Worm (Caenorhabditis elegans): Measurements from ENCODE around the gene ZK593.3.

The ZK593.3 gene

DNA sequence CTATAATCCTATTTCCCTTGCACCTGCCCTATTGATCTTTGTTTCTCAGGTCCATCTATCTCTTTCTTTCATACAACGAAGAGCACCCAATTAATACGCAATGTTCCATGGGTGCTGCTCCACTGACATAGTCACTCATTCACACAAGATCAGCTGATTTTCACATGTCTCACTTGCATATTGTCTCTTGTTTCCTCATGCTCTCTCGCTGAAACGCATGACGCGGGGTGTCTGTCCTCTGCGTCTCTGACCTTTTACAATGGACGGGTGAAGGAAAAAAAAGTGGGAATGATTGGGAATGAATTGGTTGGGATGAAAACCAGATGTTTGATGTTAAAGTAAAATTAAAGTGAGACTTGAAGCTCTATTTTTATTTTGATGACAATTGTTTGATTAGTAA is 19.8 kb downstream of the ZK593.3 start (continued):
- peak; percentile 11 for TF ChIP-seq F10E7.11 (tag; optimal IDR thresholded peaks at IDR 0.05)
- TF ChIP-seq let-607 (tag; optimal IDR thresholded peaks at IDR 0.05), result peak in 1 of 2 experiments; percentile 14
- no peak for TF ChIP-seq sptf-2 (GFP tag; optimal IDR thresholded peaks at IDR 0.05)
- no peak for TF ChIP-seq bed-1 (GFP tag; IDR thresholded peaks at IDR 0.05)
- TF ChIP-seq ztf-28 (GFP tag; IDR thresholded peaks at IDR 0.05), result no peak
- TF ChIP-seq F33H1.4 (GFP tag; IDR thresholded peaks at IDR 0.05), result no peak
- peak; percentile 88 for TF ChIP-seq Y95B8A.8 (GFP tag; IDR thresholded peaks at IDR 0.05)
- no peak for TF ChIP-seq hlh-26 (GFP tag; conservative IDR thresholded peaks at IDR 0.05)
- TF ChIP-seq snpc-4 (GFP tag; optimal IDR thresholded peaks at IDR 0.05), result no peak
- TF ChIP-seq snpc-4 (tag; optimal IDR thresholded peaks at IDR 0.05), result peak in 1 of 4 experiments; percentile 10
- no peak for TF ChIP-seq ceh-100 (GFP tag; IDR thresholded peaks at IDR 0.05)
- TF ChIP-seq lsy-27 (tag; optimal IDR thresholded peaks at IDR 0.05; ENCODE audit: borderline replicate concordance, insufficient read depth), result no peak
- no peak for TF ChIP-seq F49E8.2 (tag; optimal IDR thresholded peaks at IDR 0.05; ENCODE audit: insufficient read depth)
- TF ChIP-seq attf-3 (GFP tag; conservative IDR thresholded peaks at IDR 0.05), result no peak
- TF ChIP-seq Y56A3A.18 (GFP tag; IDR thresholded peaks at IDR 0.05), result no peak
- TF ChIP-seq K11D2.4 (GFP tag; IDR thresholded peaks at IDR 0.05), result peak; percentile 88
- TF ChIP-seq madf-6 (GFP tag; IDR thresholded peaks at IDR 0.05), result no peak; the same call in 1 of the 2 replicates
- TF ChIP-seq rcor-1 (GFP tag; IDR thresholded peaks at IDR 0.05), result peak; percentile 29; the same call in 1 of the 2 replicates
- 0 out of 2 replicates have a peak, but pooled peaks have one; percentile 65 for TF ChIP-seq lin-26 (GFP tag; IDR thresholded peaks at IDR 0.05)
- TF ChIP-seq ztf-3 (GFP tag; optimal IDR thresholded peaks at IDR 0.05), result no peak
- no peak for TF ChIP-seq snpc-1.3 (tag; optimal IDR thresholded peaks at IDR 0.05; ENCODE audit: insufficient read depth)
- peak; percentile 62 for TF ChIP-seq lin-54 (GFP tag; optimal IDR thresholded peaks at IDR 0.05)
- TF ChIP-seq ekl-4 (GFP tag; IDR thresholded peaks at IDR 0.05), result peak; percentile 85
- peak; percentile 59 for TF ChIP-seq madf-10 (tag; optimal IDR thresholded peaks at IDR 0.05)
- TF ChIP-seq Y67H2A.10 (GFP tag; conservative IDR thresholded peaks at IDR 0.05), result peak; percentile 70; the same call in 1 of the 2 replicates
- no peak for TF ChIP-seq mes-4 (tag; optimal IDR thresholded peaks at IDR 0.05)
- TF ChIP-seq tlf-1 (GFP tag; optimal IDR thresholded peaks at IDR 0.05), result peak; percentile 78
- no peak for TF ChIP-seq hlh-12 (tag; optimal IDR thresholded peaks at IDR 0.05)
- peak; percentile 73 for TF ChIP-seq unc-62 (GFP tag; optimal IDR thresholded peaks at IDR 0.05)
- TF ChIP-seq chd-7 (tag; optimal IDR thresholded peaks at IDR 0.05), result peak; percentile 85
- TF ChIP-seq cebp-1 (GFP tag; IDR thresholded peaks at IDR 0.05), result peak; percentile 45
- peak; percentile 85 for TF ChIP-seq cebp-1 (tag; optimal IDR thresholded peaks at IDR 0.05)
- no peak for TF ChIP-seq C17E4.6 (GFP tag; IDR thresholded peaks at IDR 0.05)
- no peak for TF ChIP-seq repo-1 (tag; optimal IDR thresholded peaks at IDR 0.05)
- TF ChIP-seq snpc-1.1 (tag; optimal IDR thresholded peaks at IDR 0.05; ENCODE audit: insufficient read depth), result no peak
- TF ChIP-seq F39B2.1 (GFP tag; IDR thresholded peaks at IDR 0.05), result no peak
- TF ChIP-seq egl-44 (GFP tag; IDR thresholded peaks at IDR 0.05), result peak; percentile 74
- peak; percentile 17; the same call in 1 of the 2 replicates for TF ChIP-seq B0336.3 (GFP tag; IDR thresholded peaks at IDR 0.05)
- no peak for TF ChIP-seq nfya-1 (tag; optimal IDR thresholded peaks at IDR 0.05; ENCODE audit: borderline replicate concordance, insufficient read depth)
- TF ChIP-seq let-526 (GFP tag; IDR thresholded peaks at IDR 0.05), result peak; percentile 89
- TF ChIP-seq F22D6.2 (tag; optimal IDR thresholded peaks at IDR 0.05), result peak; percentile 18
- peak; percentile 91 for TF ChIP-seq somi-1 (GFP tag; optimal IDR thresholded peaks at IDR 0.05)
- TF ChIP-seq nhr-120 (GFP tag; IDR thresholded peaks at IDR 0.05), result no peak
- TF ChIP-seq efl-1 (GFP tag; optimal IDR thresholded peaks at IDR 0.05), result no peak
- TF ChIP-seq tbx-9 (tag; optimal IDR thresholded peaks at IDR 0.05; ENCODE audit: borderline replicate concordance), result no peak
- peak in 1 of 3 experiments; percentile 85 for TF ChIP-seq lin-35 (GFP tag; optimal IDR thresholded peaks at IDR 0.05)
- TF ChIP-seq lag-1 (GFP tag; IDR thresholded peaks at IDR 0.05), result no peak
